1 fruit fly cellular context compared by ENCODE assay signal in genomic region chr2L:6306895-6307294, dm6.
TF ChIP-seq lines count a peak whose summit lies in the region.

No protein-coding gene starts in this region.

TF ChIP-seq in whole organism, embryonic, 481 proteins besides CTCF, POLR2A, EP300 and RAD21 (continued from another document):
- TF ChIP-seq unpg (GFP tag; optimal IDR thresholded peaks at IDR 0.05; lab: Kevin White, UChicago): peak; percentile 29
- TF ChIP-seq CG8089 (GFP tag; optimal IDR thresholded peaks at IDR 0.05; lab: Kevin White, UChicago): no peak
- peak; percentile 8 for TF ChIP-seq CG12071 (GFP tag; optimal IDR thresholded peaks at IDR 0.05; lab: Kevin White, UChicago)
- TF ChIP-seq CG9727 (GFP tag; optimal IDR thresholded peaks at IDR 0.05; lab: Kevin White, UChicago): no peak
- TF ChIP-seq Ets65A (GFP tag; lab: Kevin White, UChicago): peak; percentile 94
- TF ChIP-seq ash1 (GFP tag; optimal IDR thresholded peaks at IDR 0.05; lab: Kevin White, UChicago): no peak
- no peak for TF ChIP-seq CG12236 (GFP tag; optimal IDR thresholded peaks at IDR 0.05; lab: Kevin White, UChicago)
- TF ChIP-seq zf30C (GFP tag; optimal IDR thresholded peaks at IDR 0.05; lab: Kevin White, UChicago): no peak
- no peak for TF ChIP-seq schlank (tag; optimal IDR thresholded peaks at IDR 0.05; lab: Kevin White, UChicago)
- no peak for TF ChIP-seq gce (GFP tag; IDR thresholded peaks at IDR 0.05; lab: Robert Waterston, UW)
- TF ChIP-seq da (GFP tag; optimal IDR thresholded peaks at IDR 0.05; lab: Kevin White, UChicago): no peak
- TF ChIP-seq CG10321 (GFP tag; IDR thresholded peaks at IDR 0.05; lab: Robert Waterston, UW): no peak
- TF ChIP-seq CG14667 (GFP tag; IDR thresholded peaks at IDR 0.05; lab: Robert Waterston, UW): peak; percentile 10; the same call in 1 of the 2 replicates
- TF ChIP-seq CG9876 (GFP tag; optimal IDR thresholded peaks at IDR 0.05; lab: Kevin White, UChicago): no peak
- TF ChIP-seq danr (GFP tag; IDR thresholded peaks at IDR 0.05; lab: Robert Waterston, UW): no peak
- no peak for TF ChIP-seq CrebB (tag; optimal IDR thresholded peaks at IDR 0.05; lab: Kevin White, UChicago)
- no peak for TF ChIP-seq Mes4 (GFP tag; optimal IDR thresholded peaks at IDR 0.05; lab: Kevin White, UChicago)
- TF ChIP-seq ATbp (GFP tag; optimal IDR thresholded peaks at IDR 0.05; lab: Kevin White, UChicago): peak; percentile 32
- no peak for TF ChIP-seq tx (GFP tag; optimal IDR thresholded peaks at IDR 0.05; lab: Kevin White, UChicago)
- no peak for TF ChIP-seq Lpt (GFP tag; optimal IDR thresholded peaks at IDR 0.05; lab: Kevin White, UChicago)
- peak; percentile 43; the same call in 1 of the 3 replicates for TF ChIP-seq row (GFP tag; IDR thresholded peaks at IDR 0.05; lab: Robert Waterston, UW)
- TF ChIP-seq CG43689 (GFP tag; IDR thresholded peaks at IDR 0.05; lab: Robert Waterston, UW): no peak
- TF ChIP-seq Gug (GFP tag; IDR thresholded peaks at IDR 0.05; lab: Robert Waterston, UW): 0 out of 4 replicates have a peak, but pooled peaks have one; percentile 10
- TF ChIP-seq dmrt99B (tag; optimal IDR thresholded peaks at IDR 0.05; lab: Kevin White, UChicago): peak; percentile 37
- TF ChIP-seq zfh1 (GFP tag; IDR thresholded peaks at IDR 0.05; lab: Robert Waterston, UW): peak; percentile 39; the same call in 1 of the 3 replicates
- TF ChIP-seq CG8290 (GFP tag; optimal IDR thresholded peaks at IDR 0.05; lab: Kevin White, UChicago): no peak
- TF ChIP-seq CG8290 (tag; optimal IDR thresholded peaks at IDR 0.05; lab: Kevin White, UChicago): no peak
- TF ChIP-seq dpn (GFP tag; optimal IDR thresholded peaks at IDR 0.05; lab: Kevin White, UChicago): peak in 1 of 2 experiments; percentile 22
- no peak for TF ChIP-seq bcd (GFP tag; optimal IDR thresholded peaks at IDR 0.05; lab: Kevin White, UChicago)
- no peak for TF ChIP-seq MBD-R2 (GFP tag; IDR thresholded peaks at IDR 0.05; lab: Robert Waterston, UW)
- no peak for TF ChIP-seq Mrtf (GFP tag; IDR thresholded peaks at IDR 0.05; lab: Robert Waterston, UW)
- no peak for TF ChIP-seq CG6813 (GFP tag; optimal IDR thresholded peaks at IDR 0.05; lab: Kevin White, UChicago)
- TF ChIP-seq Ptx1 (GFP tag; IDR thresholded peaks at IDR 0.05; lab: Robert Waterston, UW): peak; percentile 33; the same call in 1 of the 2 replicates
- no peak for TF ChIP-seq zen2 (GFP tag; IDR thresholded peaks at IDR 0.05; lab: Robert Waterston, UW; ENCODE audit: partially characterized antibody)
- TF ChIP-seq run (tag; optimal IDR thresholded peaks at IDR 0.05; lab: Kevin White, UChicago): no peak
- TF ChIP-seq Tbp (GFP tag; optimal IDR thresholded peaks at IDR 0.05; lab: Kevin White, UChicago): no peak
- TF ChIP-seq CG17361 (GFP tag; IDR thresholded peaks at IDR 0.05; lab: Robert Waterston, UW): 0 out of 3 replicates have a peak, but pooled peaks have one; percentile 17
- TF ChIP-seq CG8944 (GFP tag; optimal IDR thresholded peaks at IDR 0.05; lab: Kevin White, UChicago): no peak
- peak in 1 of 2 experiments; percentile 54 for TF ChIP-seq bsh (GFP tag; optimal IDR thresholded peaks at IDR 0.05; lab: Kevin White, UChicago)
- TF ChIP-seq CG18599 (GFP tag; optimal IDR thresholded peaks at IDR 0.05; lab: Kevin White, UChicago): peak; percentile 48
- TF ChIP-seq HLH3B (GFP tag; IDR thresholded peaks at IDR 0.05; lab: Robert Waterston, UW): peak; percentile 41
- TF ChIP-seq z (GFP tag; IDR thresholded peaks at IDR 0.05; lab: Robert Waterston, UW): no peak
- no peak for TF ChIP-seq CG17829 (tag; optimal IDR thresholded peaks at IDR 0.05; lab: Kevin White, UChicago)
- no peak for TF ChIP-seq Jarid2 (GFP tag; optimal IDR thresholded peaks at IDR 0.05; lab: Kevin White, UChicago)
- TF ChIP-seq Xrp1 (GFP tag; IDR thresholded peaks at IDR 0.05; lab: Robert Waterston, UW): peak; percentile 39; the same call in 1 of the 2 replicates
- no peak for TF ChIP-seq HLH54F (GFP tag; optimal IDR thresholded peaks at IDR 0.05; lab: Kevin White, UChicago)
- no peak for TF ChIP-seq eyg (GFP tag; optimal IDR thresholded peaks at IDR 0.05; lab: Kevin White, UChicago)
- TF ChIP-seq dimm (GFP tag; IDR thresholded peaks at IDR 0.05; lab: Robert Waterston, UW): no peak
- peak; percentile 10; the same call in 1 of the 2 replicates for TF ChIP-seq E2f1 (GFP tag; IDR thresholded peaks at IDR 0.05; lab: Robert Waterston, UW)
- TF ChIP-seq vfl (GFP tag; optimal IDR thresholded peaks at IDR 0.05; lab: Kevin White, UChicago): no peak
- peak; percentile 4 for TF ChIP-seq Meics (GFP tag; optimal IDR thresholded peaks at IDR 0.05; lab: Kevin White, UChicago)
- no peak for TF ChIP-seq pfk (GFP tag; optimal IDR thresholded peaks at IDR 0.05; lab: Kevin White, UChicago)
- TF ChIP-seq tgo (GFP tag; IDR thresholded peaks at IDR 0.05; lab: Robert Waterston, UW): no peak; the same call in 2 of the 3 replicates
- TF ChIP-seq ranshi (GFP tag; IDR thresholded peaks at IDR 0.05; lab: Robert Waterston, UW): no peak
- TF ChIP-seq eve (GFP tag; optimal IDR thresholded peaks at IDR 0.05; lab: Kevin White, UChicago): peak in 1 of 2 experiments; percentile 33
- no peak for TF ChIP-seq CG17568 (GFP tag; optimal IDR thresholded peaks at IDR 0.05; lab: Kevin White, UChicago)
- TF ChIP-seq ci (GFP tag; IDR thresholded peaks at IDR 0.05; lab: Robert Waterston, UW): 0 out of 3 replicates have a peak, but pooled peaks have one; percentile 30
- TF ChIP-seq prd (optimal IDR thresholded peaks at IDR 0.05; lab: Kevin White, UChicago): no peak
- TF ChIP-seq prd (GFP tag; IDR thresholded peaks at IDR 0.05; lab: Robert Waterston, UW): peak; percentile 41; the same call in 1 of the 3 replicates
- TF ChIP-seq CG6654 (GFP tag; optimal IDR thresholded peaks at IDR 0.05; lab: Kevin White, UChicago): no peak
- peak; percentile 55 for TF ChIP-seq gem (tag; optimal IDR thresholded peaks at IDR 0.05; lab: Kevin White, UChicago)
- peak; percentile 16 for TF ChIP-seq CG17359 (tag; optimal IDR thresholded peaks at IDR 0.05; lab: Kevin White, UChicago)
- TF ChIP-seq B-H2 (GFP tag; optimal IDR thresholded peaks at IDR 0.05; lab: Kevin White, UChicago): no peak
- no peak for TF ChIP-seq Sox100B (GFP tag; optimal IDR thresholded peaks at IDR 0.05; lab: Kevin White, UChicago)
- TF ChIP-seq kni (GFP tag; optimal IDR thresholded peaks at IDR 0.05; lab: Kevin White, UChicago): no peak
- peak; percentile 23 for TF ChIP-seq CG4424 (GFP tag; optimal IDR thresholded peaks at IDR 0.05; lab: Kevin White, UChicago)
- no peak for TF ChIP-seq exex (tag; optimal IDR thresholded peaks at IDR 0.05; lab: Kevin White, UChicago)
- no peak for TF ChIP-seq gcm (GFP tag; optimal IDR thresholded peaks at IDR 0.05; lab: Kevin White, UChicago)
- peak; percentile 54 for TF ChIP-seq CG11504 (tag; optimal IDR thresholded peaks at IDR 0.05; lab: Kevin White, UChicago)
- TF ChIP-seq CG10274 (GFP tag; optimal IDR thresholded peaks at IDR 0.05; lab: Kevin White, UChicago): no peak
- peak; percentile 3 for TF ChIP-seq CG12219 (GFP tag; optimal IDR thresholded peaks at IDR 0.05; lab: Kevin White, UChicago)
- 0 out of 2 replicates have a peak, but pooled peaks have one; percentile 13 for TF ChIP-seq lmd (GFP tag; IDR thresholded peaks at IDR 0.05; lab: Robert Waterston, UW)
- peak; percentile 15 for TF ChIP-seq ind (GFP tag; optimal IDR thresholded peaks at IDR 0.05; lab: Kevin White, UChicago)
- TF ChIP-seq CG9609 (GFP tag; optimal IDR thresholded peaks at IDR 0.05; lab: Kevin White, UChicago): no peak
- TF ChIP-seq CG31388 (GFP tag; optimal IDR thresholded peaks at IDR 0.05; lab: Kevin White, UChicago): no peak
- TF ChIP-seq Ssrp (tag; optimal IDR thresholded peaks at IDR 0.05; lab: Kevin White, UChicago): peak; percentile 12
- no peak for TF ChIP-seq CG9817 (tag; optimal IDR thresholded peaks at IDR 0.05; lab: Kevin White, UChicago)
- no peak for TF ChIP-seq CG9797 (GFP tag; optimal IDR thresholded peaks at IDR 0.05; lab: Kevin White, UChicago)
- peak; percentile 4 for TF ChIP-seq HHEX (GFP tag; optimal IDR thresholded peaks at IDR 0.05; lab: Kevin White, UChicago)
- no peak for TF ChIP-seq zen (tag; optimal IDR thresholded peaks at IDR 0.05; lab: Kevin White, UChicago)
- TF ChIP-seq abd-A (tag; optimal IDR thresholded peaks at IDR 0.05; lab: Kevin White, UChicago): no peak
- 0 out of 3 replicates have a peak, but pooled peaks have one; percentile 20 for TF ChIP-seq dysf (GFP tag; IDR thresholded peaks at IDR 0.05; lab: Robert Waterston, UW)
- TF ChIP-seq crol (GFP tag; IDR thresholded peaks at IDR 0.05; lab: Robert Waterston, UW): no peak
- TF ChIP-seq CG10462 (GFP tag; optimal IDR thresholded peaks at IDR 0.05; lab: Kevin White, UChicago): no peak
- TF ChIP-seq CG3726 (GFP tag; IDR thresholded peaks at IDR 0.05; lab: Robert Waterston, UW): no peak
- peak; percentile 47 for TF ChIP-seq lab (GFP tag; optimal IDR thresholded peaks at IDR 0.05; lab: Kevin White, UChicago)
- TF ChIP-seq Dip2 (GFP tag; IDR thresholded peaks at IDR 0.05; lab: Robert Waterston, UW): no peak
- TF ChIP-seq CG17612 (GFP tag; IDR thresholded peaks at IDR 0.05; lab: Robert Waterston, UW): no peak
- TF ChIP-seq CG15514 (GFP tag; optimal IDR thresholded peaks at IDR 0.05; lab: Kevin White, UChicago): no peak
- TF ChIP-seq CG11093 (GFP tag; IDR thresholded peaks at IDR 0.05; lab: Robert Waterston, UW): no peak
- TF ChIP-seq CG34224 (GFP tag; IDR thresholded peaks at IDR 0.05; lab: Robert Waterston, UW; ENCODE audit: partially characterized antibody): no peak
- peak; percentile 23 for TF ChIP-seq CG8388 (GFP tag; optimal IDR thresholded peaks at IDR 0.05; lab: Kevin White, UChicago)
- TF ChIP-seq fd64A (GFP tag; optimal IDR thresholded peaks at IDR 0.05; lab: Kevin White, UChicago): no peak
- no peak for TF ChIP-seq CG9215 (GFP tag; IDR thresholded peaks at IDR 0.05; lab: Robert Waterston, UW)
- TF ChIP-seq CG7928 (GFP tag; optimal IDR thresholded peaks at IDR 0.05; lab: Kevin White, UChicago): no peak
- TF ChIP-seq pnt (GFP tag; optimal IDR thresholded peaks at IDR 0.05; lab: Kevin White, UChicago): peak; percentile 11
